Fruit fly (Drosophila melanogaster): ENCODE measurements around the gene SF2.

SF2 gene

DNA sequence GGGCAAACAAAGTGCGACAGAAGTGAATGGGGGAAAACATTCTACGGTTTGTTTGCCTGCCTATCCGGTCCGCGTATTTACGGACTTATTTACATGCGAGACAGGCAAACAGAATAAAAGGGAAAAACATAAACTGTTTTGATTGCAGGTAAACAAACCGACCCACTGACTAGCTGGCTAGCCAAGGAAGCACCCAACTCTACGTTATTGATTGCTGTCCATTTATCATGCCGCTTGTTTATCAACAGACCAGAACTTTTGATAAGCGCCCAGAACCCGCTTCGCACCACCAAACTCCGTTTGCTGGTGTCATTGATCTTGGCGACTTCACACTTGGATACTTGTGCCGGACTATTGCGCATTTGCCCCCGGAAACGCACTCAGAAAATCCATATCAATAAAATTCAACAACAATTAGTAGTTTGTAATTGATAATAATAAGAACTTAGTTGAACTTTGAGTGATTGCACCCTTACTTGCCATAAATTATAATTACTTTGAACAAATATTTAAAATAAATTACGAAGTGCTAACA lies 9.9 kb downstream of the SF2 start (continued):
- TF ChIP-seq Xbp1 (GFP tag; optimal IDR thresholded peaks at IDR 0.05) (no peak), sr (GFP tag; IDR thresholded peaks at IDR 0.05) (0 out of 3 replicates have a peak, but pooled peaks have one; percentile 34), CG16815 (GFP tag; optimal IDR thresholded peaks at IDR 0.05) (peak; percentile 24), NC2β (GFP tag; optimal IDR thresholded peaks at IDR 0.05) (peak; percentile 39), fd102C (GFP tag; optimal IDR thresholded peaks at IDR 0.05) (no peak), CG7357 (GFP tag; IDR thresholded peaks at IDR 0.05) (no peak), CG31441 (GFP tag; IDR thresholded peaks at IDR 0.05) (peak; percentile 54; the same call in 1 of the 2 replicates), CG12659 (GFP tag; optimal IDR thresholded peaks at IDR 0.05) (peak; percentile 74), jigr1 (GFP tag; IDR thresholded peaks at IDR 0.05) (no peak), nerfin-2 (GFP tag; IDR thresholded peaks at IDR 0.05; ENCODE audit: partially characterized antibody) (no peak), HmgD (GFP tag; optimal IDR thresholded peaks at IDR 0.05) (no peak), lola (GFP tag; optimal IDR thresholded peaks at IDR 0.05) (peak in 1 of 3 experiments; percentile 70), sob (GFP tag; IDR thresholded peaks at IDR 0.05) (peak; percentile 72), kay (GFP tag; optimal IDR thresholded peaks at IDR 0.05) (peak; percentile 59), CG13894 (tag; optimal IDR thresholded peaks at IDR 0.05) (no peak), D (optimal IDR thresholded peaks at IDR 0.05) (no peak), D (GFP tag; optimal IDR thresholded peaks at IDR 0.05) (peak; percentile 55), dan (GFP tag; IDR thresholded peaks at IDR 0.05) (no peak), gem (tag; optimal IDR thresholded peaks at IDR 0.05) (peak; percentile 47), CG15696 (tag; optimal IDR thresholded peaks at IDR 0.05) (peak; percentile 51), CG13624 (GFP tag; optimal IDR thresholded peaks at IDR 0.05) (no peak), Hr3 (GFP tag; optimal IDR thresholded peaks at IDR 0.05) (no peak), tx (GFP tag; optimal IDR thresholded peaks at IDR 0.05) (peak; percentile 23), oc (tag; optimal IDR thresholded peaks at IDR 0.05) (peak; percentile 25), CG32767 (GFP tag; IDR thresholded peaks at IDR 0.05) (0 out of 2 replicates have a peak, but pooled peaks have one; percentile 31), CG34224 (GFP tag; IDR thresholded peaks at IDR 0.05; ENCODE audit: partially characterized antibody) (no peak), Myb (GFP tag; optimal IDR thresholded peaks at IDR 0.05) (peak; percentile 34), zen (tag; optimal IDR thresholded peaks at IDR 0.05) (no peak), CG34422 (GFP tag; IDR thresholded peaks at IDR 0.05) (0 out of 3 replicates have a peak, but pooled peaks have one; percentile 19), CG9215 (GFP tag; IDR thresholded peaks at IDR 0.05) (no peak), Ssrp (tag; optimal IDR thresholded peaks at IDR 0.05) (no peak), Ets97D (GFP tag; optimal IDR thresholded peaks at IDR 0.05) (no peak), Usf (GFP tag; optimal IDR thresholded peaks at IDR 0.05) (peak; percentile 13), Oaz (GFP tag; IDR thresholded peaks at IDR 0.05) (no peak), CG7963 (GFP tag; IDR thresholded peaks at IDR 0.05; ENCODE audit: partially characterized antibody) (no peak), CTCF (GFP tag; optimal IDR thresholded peaks at IDR 0.05) (no peak), cwo (GFP tag; optimal IDR thresholded peaks at IDR 0.05) (peak; percentile 22), dati (GFP tag; IDR thresholded peaks at IDR 0.05) (no peak), her (GFP tag; optimal IDR thresholded peaks at IDR 0.05) (peak; percentile 61), CG33213 (GFP tag; optimal IDR thresholded peaks at IDR 0.05) (peak; percentile 73), ci (GFP tag; IDR thresholded peaks at IDR 0.05) (peak; percentile 80), zfh1 (GFP tag; IDR thresholded peaks at IDR 0.05) (peak; percentile 57; the same call in 2 of the 3 replicates), CG11247 (GFP tag; IDR thresholded peaks at IDR 0.05) (peak; percentile 58), CG6765 (GFP tag; optimal IDR thresholded peaks at IDR 0.05) (peak; percentile 42), CG10274 (GFP tag; optimal IDR thresholded peaks at IDR 0.05) (peak; percentile 42), Spps (tag; optimal IDR thresholded peaks at IDR 0.05) (peak; percentile 51), tll (GFP tag; optimal IDR thresholded peaks at IDR 0.05) (no peak), Sry-β (GFP tag; optimal IDR thresholded peaks at IDR 0.05) (peak; percentile 37), CG6654 (GFP tag; optimal IDR thresholded peaks at IDR 0.05) (no peak), CG3847 (GFP tag; IDR thresholded peaks at IDR 0.05) (0 out of 2 replicates have a peak, but pooled peaks have one; percentile 7), ewg (GFP tag; optimal IDR thresholded peaks at IDR 0.05) (peak; percentile 66)
